Fruit fly (Drosophila melanogaster): ENCODE measurements around the gene CG14857.

dm6 chr3R:14821175-14821574 lies 19.6 kb downstream of the CG14857 start:
- TF ChIP-seq bsh (GFP tag; optimal IDR thresholded peaks at IDR 0.05) = no peak
- no peak for TF ChIP-seq CG12391 (tag; optimal IDR thresholded peaks at IDR 0.05)
- no peak for TF ChIP-seq pzg (GFP tag; optimal IDR thresholded peaks at IDR 0.05)
- peak; percentile 78 for TF ChIP-seq CG5180 (GFP tag; optimal IDR thresholded peaks at IDR 0.05)
- no peak for TF ChIP-seq CG11398 (GFP tag; optimal IDR thresholded peaks at IDR 0.05)
- TF ChIP-seq CG12299 (tag; optimal IDR thresholded peaks at IDR 0.05) = no peak
- TF ChIP-seq Hr51 (GFP tag; optimal IDR thresholded peaks at IDR 0.05) = no peak
- TF ChIP-seq Trl (optimal IDR thresholded peaks at IDR 0.05) = no peak
- no peak for TF ChIP-seq Trl (GFP tag; optimal IDR thresholded peaks at IDR 0.05)
- no peak for TF ChIP-seq NFAT (GFP tag; IDR thresholded peaks at IDR 0.05)
- no peak for TF ChIP-seq CG14965 (GFP tag; optimal IDR thresholded peaks at IDR 0.05; ENCODE audit: borderline replicate concordance)

Data from whole organism, embryonic.